Worm (Caenorhabditis elegans) whole organism, L4 larva: ENCODE data around the gene H10E21.1.

ENCODE experiments used
- ama-1 ChIP-seq: fragments of 150-350 bp; optimal IDR thresholded peaks from 2 replicates; lab custom pipeline; 2014; ENCODE audit warnings: inconsistent platforms, mixed read lengths
- dpl-1 ChIP-seq: fragments of 150-350 bp; optimal IDR thresholded peaks from 2 replicates; lab custom pipeline; 2014; ENCODE audit warnings: missing biosample characterization, missing genetic modification reagents, missing genetic modification characterization
- hlh-30 ChIP-seq: sonication (generic microtip); optimal IDR thresholded peaks from 2 replicates; lab custom pipeline; 2017; ENCODE audit warnings: antibody characterized with exemption, mild to moderate bottlenecking, missing genetic modification characterization, missing compliant biosample characterization; ENCODE audit not compliant: insufficient read depth
- jun-1 ChIP-seq: fragments of 150-350 bp; optimal IDR thresholded peaks from 2 replicates; lab custom pipeline; 2014; ENCODE audit warnings: missing biosample characterization, missing genetic modification reagents, missing genetic modification characterization
- lin-13 ChIP-seq: fragments of 150-350 bp; optimal IDR thresholded peaks from 2 replicates; lab custom pipeline; 2014; ENCODE audit warnings: missing biosample characterization, missing genetic modification reagents, missing genetic modification characterization
- lin-39 ChIP-seq: fragments of 150-350 bp; optimal IDR thresholded peaks from 2 replicates; lab custom pipeline; 2014; ENCODE audit warnings: missing biosample characterization, missing genetic modification reagents, missing genetic modification characterization
- nhr-76 ChIP-seq: fragments of 150-350 bp; optimal IDR thresholded peaks from 2 replicates; lab custom pipeline; 2014; ENCODE audit warnings: missing biosample characterization, missing genetic modification characterization
- pqm-1 ChIP-seq: sonication (generic microtip); optimal IDR thresholded peaks from 2 replicates; lab custom pipeline; 2017; ENCODE audit warnings: missing biosample characterization, missing genetic modification characterization
- set-16 ChIP-seq: fragments of 200-800 bp; sonication (Bioruptor generic); IDR thresholded peaks from 2 replicates; pipeline ENCODE4 v1.3.6; 2022; ENCODE audit warnings: missing genetic modification reagents, missing genetic modification characterization, missing compliant biosample characterization
- tra-1 ChIP-seq: fragments of 200-800 bp; sonication (Bioruptor generic); IDR thresholded peaks from 2 replicates; pipeline ENCODE4 v1.3.6; 2022; ENCODE audit warnings: missing genetic modification reagents, missing genetic modification characterization, missing compliant biosample characterization

DNA sequence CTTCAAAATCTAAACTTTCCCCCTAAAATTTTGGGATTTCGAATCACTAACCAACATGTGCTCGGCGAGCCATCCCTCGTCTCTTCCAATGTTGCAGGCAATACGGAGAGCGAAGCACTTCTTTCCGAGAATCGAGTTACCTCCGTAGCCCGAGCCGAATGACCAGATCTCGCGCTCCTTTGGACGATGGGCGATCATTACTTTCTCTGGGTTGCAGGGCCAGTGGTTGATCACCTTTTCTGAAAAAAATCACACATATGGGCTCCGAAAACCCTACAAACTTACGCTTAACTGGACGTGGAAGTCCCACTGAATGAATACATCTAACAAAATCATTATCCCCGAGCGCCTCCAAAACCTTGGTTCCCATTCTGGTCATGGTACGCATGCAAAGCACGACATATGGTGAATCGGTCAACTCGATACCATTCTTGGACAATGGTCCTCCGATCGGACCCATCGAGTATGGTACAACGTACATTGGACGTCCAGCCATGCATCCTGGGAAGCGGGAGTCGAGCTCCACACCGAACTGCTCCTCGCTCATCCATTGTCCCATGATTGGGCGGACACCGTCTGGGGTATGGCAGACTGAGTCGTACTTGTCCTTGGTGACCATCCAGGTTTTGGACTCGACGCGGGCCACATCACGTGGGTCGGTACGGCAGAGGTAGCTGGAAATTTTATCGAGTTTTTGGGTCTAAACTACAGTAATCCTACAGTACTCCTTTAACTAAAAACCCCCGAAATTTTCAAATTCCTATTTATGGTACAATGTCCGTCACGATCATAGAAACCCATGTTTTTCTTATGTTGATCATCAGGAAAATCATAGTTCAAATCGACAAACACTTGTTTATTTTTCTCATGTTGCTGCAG, 49.4 kb downstream of the H10E21.1 start:
- TF ChIP-seq dpl-1 (GFP tag; lab: Kevin White, UChicago): no peak
- no peak for TF ChIP-seq hlh-30 (tag; lab: Kevin White, UChicago)
- peak; percentile 60 for TF ChIP-seq ama-1 (lab: Kevin White, UChicago)
- TF ChIP-seq lin-39 (tag; lab: Kevin White, UChicago): no peak
- TF ChIP-seq tra-1 (GFP tag; lab: Robert Waterston, UW): no peak
- no peak for TF ChIP-seq nhr-76
- peak; percentile 53; the same call in 1 of the 2 replicates for TF ChIP-seq set-16 (GFP tag; lab: Robert Waterston, UW)
- no peak for TF ChIP-seq pqm-1 (tag; lab: Kevin White, UChicago)
- no peak for TF ChIP-seq lin-13 (GFP tag; lab: Kevin White, UChicago)
- TF ChIP-seq jun-1 (tag; lab: Kevin White, UChicago): no peak
